Fruit fly (Drosophila melanogaster) whole organism, pupa: ENCODE data around the gene Vha16-3.

Experiments used
- CG32121 ChIP-seq: fragments of 200-800 bp; sonication (Bioruptor generic); IDR thresholded peaks from 2 replicates; pipeline ENCODE4 v1.3.6; 2022; ENCODE audit warnings: missing biosample characterization, missing genetic modification characterization
- CG34367 ChIP-seq: fragments of 200-800 bp; sonication (Bioruptor generic); optimal IDR thresholded peaks from 2 replicates; lab custom pipeline; 2018; ENCODE audit warnings: missing biosample characterization, mild to moderate bottlenecking, missing genetic modification characterization
- CG8159 ChIP-seq: fragments of 200-800 bp; sonication (Bioruptor generic); optimal IDR thresholded peaks from 3 replicates; lab custom pipeline; 2018; ENCODE audit warnings: missing biosample characterization, mild to moderate bottlenecking, missing genetic modification characterization, moderate library complexity
- CG9948 ChIP-seq: fragments of 200-800 bp; sonication (Bioruptor generic); optimal IDR thresholded peaks from 2 replicates; lab custom pipeline; 2018; ENCODE audit warnings: missing biosample characterization, mild to moderate bottlenecking, missing genetic modification characterization, moderate library complexity
- EcR ChIP-seq: fragments of 200-800 bp; sonication (Bioruptor generic); optimal IDR thresholded peaks from 3 replicates; lab custom pipeline; 2019; ENCODE audit warnings: missing biosample characterization, missing genetic modification characterization, mild to moderate bottlenecking, moderate library complexity, missing genetic modification reagents
- gl ChIP-seq: fragments of 200-800 bp; sonication (Bioruptor generic); optimal IDR thresholded peaks from 2 replicates; lab custom pipeline; 2018; ENCODE audit warnings: missing biosample characterization, mild to moderate bottlenecking, missing genetic modification characterization

dm6 chr3L:11509294-11509911, 36.3 kb downstream of the Vha16-3 start, which contains the start of the genes Sgs8 and Sgs7:
- TF ChIP-seq CG32121 (no peak), EcR (GFP tag; lab: Kevin White, UChicago) (no peak), gl (tag; lab: Kevin White, UChicago) (no peak), CG9948 (tag; lab: Kevin White, UChicago) (no peak), CG8159 (no peak), CG34367 (tag; lab: Kevin White, UChicago) (no peak)
